Worm (Caenorhabditis elegans) whole organism, young adult: Measurements from ENCODE around the gene K07H8.2.

Experiments
- B0019.2 ChIP-seq: fragments of 200-800 bp; sonication (Bioruptor generic); conservative IDR thresholded peaks from 2 replicates; pipeline ENCODE4 v1.3.6; 2022; ENCODE audit warnings: missing genetic modification reagents, missing genetic modification characterization, missing compliant biosample characterization
- B0261.1 ChIP-seq: sonication (generic microtip); optimal IDR thresholded peaks from 2 replicates; lab custom pipeline; 2016; ENCODE audit warnings: mild to moderate bottlenecking, missing genetic modification characterization, moderate library complexity, missing compliant biosample characterization
- D2030.7 ChIP-seq: fragments of 200-800 bp; sonication (Bioruptor generic); IDR thresholded peaks from 2 replicates; pipeline ENCODE4 v1.3.6; 2022; ENCODE audit warnings: missing genetic modification reagents, missing genetic modification characterization, missing compliant biosample characterization
- F10E7.11 ChIP-seq: sonication (generic microtip); optimal IDR thresholded peaks from 2 replicates; lab custom pipeline; 2017; ENCODE audit warnings: mild to moderate bottlenecking, missing genetic modification characterization, moderate library complexity, missing compliant biosample characterization
- F23B12.7 ChIP-seq: sonication (generic microtip); optimal IDR thresholded peaks from 2 replicates; lab custom pipeline; 2017; ENCODE audit warnings: missing genetic modification characterization, mild to moderate bottlenecking, missing compliant biosample characterization, antibody characterized with exemption, moderate library complexity; ENCODE audit not compliant: insufficient read depth
- F57A8.1 ChIP-seq: fragments of 200-800 bp; sonication (Bioruptor generic); optimal IDR thresholded peaks from 2 replicates; lab custom pipeline; 2018; ENCODE audit warnings: mild to moderate bottlenecking, missing genetic modification characterization, moderate library complexity, missing compliant biosample characterization
- F57C9.4 ChIP-seq: sonication (generic microtip); optimal IDR thresholded peaks from 2 replicates; lab custom pipeline; 2017; ENCODE audit warnings: mild to moderate bottlenecking, missing genetic modification characterization, missing compliant biosample characterization
- K12H6.12 ChIP-seq: fragments of 200-800 bp; sonication (Bioruptor generic); optimal IDR thresholded peaks from 2 replicates; lab custom pipeline; 2018; ENCODE audit warnings: mild to moderate bottlenecking, missing genetic modification characterization, missing compliant biosample characterization
- ZK185.1 ChIP-seq: sonication (generic microtip); optimal IDR thresholded peaks from 2 replicates; lab custom pipeline; 2016; ENCODE audit warnings: mild to moderate bottlenecking, missing genetic modification characterization, missing compliant biosample characterization; ENCODE audit not compliant: poor library complexity, severe bottlenecking
- akir-1 ChIP-seq: fragments of 200-800 bp; sonication (Bioruptor generic); optimal IDR thresholded peaks from 2 replicates; lab custom pipeline; 2018; ENCODE audit warnings: mild to moderate bottlenecking, missing genetic modification characterization, moderate library complexity, missing compliant biosample characterization
- ceh-100 ChIP-seq: fragments of 200-800 bp; sonication (Bioruptor generic); IDR thresholded peaks from 2 replicates; pipeline ENCODE4 v1.3.6; 2022; ENCODE audit warnings: missing genetic modification reagents, missing genetic modification characterization, missing compliant biosample characterization
- die-1 ChIP-seq: sonication (generic microtip); optimal IDR thresholded peaks from 2 replicates; lab custom pipeline; 2016; ENCODE audit warnings: missing genotype, mild to moderate bottlenecking, missing genetic modification characterization, missing compliant biosample characterization
- dox-1 ChIP-seq: fragments of 200-800 bp; sonication (Bioruptor generic); IDR thresholded peaks from 2 replicates; pipeline ENCODE4 v1.3.6; 2022; ENCODE audit warnings: missing genetic modification reagents, missing genetic modification characterization, missing compliant biosample characterization
- ekl-4 ChIP-seq: fragments of 200-800 bp; sonication (Bioruptor generic); IDR thresholded peaks from 2 replicates; pipeline ENCODE4 v1.3.6; 2022; ENCODE audit warnings: missing genetic modification reagents, missing genetic modification characterization, missing compliant biosample characterization
- hmg-1.2 ChIP-seq: fragments of 200-800 bp; sonication (Bioruptor generic); IDR thresholded peaks from 2 replicates; pipeline ENCODE4 v1.3.6; 2022; ENCODE audit warnings: missing genetic modification reagents, missing genetic modification characterization, missing compliant biosample characterization
- let-526 ChIP-seq: fragments of 200-800 bp; sonication (Bioruptor generic); IDR thresholded peaks from 2 replicates; pipeline ENCODE4 v1.3.6; 2022; ENCODE audit warnings: missing genetic modification reagents, missing genetic modification characterization, missing compliant biosample characterization
- let-607 ChIP-seq, 2 experiments: fragments of 200-800 bp in 1 of 2; sonication (Bioruptor generic) in 1 of 2; sonication (generic microtip) in 1 of 2; optimal IDR thresholded peaks; 2 replicates each; lab custom pipeline; 2016 to 2018; ENCODE audit warnings: mild to moderate bottlenecking in 2 of 2, missing compliant biosample characterization in 2 of 2, missing genetic modification characterization in 2 of 2, moderate library complexity in 2 of 2, missing genotype in 1 of 2
- lin-26 ChIP-seq: fragments of 200-800 bp; sonication (Bioruptor generic); IDR thresholded peaks from 2 replicates; pipeline ENCODE4 v1.3.6; 2022; ENCODE audit warnings: missing genetic modification reagents, missing genetic modification characterization, missing compliant biosample characterization
- lin-40 ChIP-seq: sonication (generic microtip); optimal IDR thresholded peaks from 2 replicates; lab custom pipeline; 2016; ENCODE audit warnings: missing genetic modification characterization, mild to moderate bottlenecking, missing compliant biosample characterization, missing genotype, missing genetic modification reagents
- madf-8 ChIP-seq: fragments of 200-800 bp; sonication (Bioruptor generic); conservative IDR thresholded peaks from 2 replicates; pipeline ENCODE4 v1.3.6; 2022; ENCODE audit warnings: missing genetic modification reagents, missing genetic modification characterization, missing compliant biosample characterization
- mes-4 ChIP-seq: sonication (generic microtip); optimal IDR thresholded peaks from 2 replicates; lab custom pipeline; 2016; ENCODE audit warnings: missing genotype, missing genetic modification characterization, missing compliant biosample characterization
- nfya-2 ChIP-seq: fragments of 200-800 bp; sonication (Bioruptor generic); IDR thresholded peaks from 2 replicates; pipeline ENCODE4 v1.3.6; 2022; ENCODE audit warnings: missing genetic modification reagents, missing genetic modification characterization, missing compliant biosample characterization
- pha-4 ChIP-seq: fragments of 150-350 bp; sonication (generic microtip); optimal IDR thresholded peaks from 2 replicates; lab custom pipeline; 2014; ENCODE audit warnings: missing biosample characterization, missing genetic modification reagents, missing genetic modification characterization
- rcor-1 ChIP-seq: fragments of 200-800 bp; sonication (Bioruptor generic); IDR thresholded peaks from 2 replicates; pipeline ENCODE4 v1.3.6; 2022; ENCODE audit warnings: missing genetic modification reagents, missing genetic modification characterization, missing compliant biosample characterization
- repo-1 ChIP-seq: sonication (generic microtip); optimal IDR thresholded peaks from 2 replicates; lab custom pipeline; 2017; ENCODE audit warnings: mild to moderate bottlenecking, missing genetic modification characterization, missing compliant biosample characterization
- somi-1 ChIP-seq: fragments of 200-800 bp; sonication (Bioruptor generic); optimal IDR thresholded peaks from 2 replicates; lab custom pipeline; 2018; ENCODE audit warnings: mild to moderate bottlenecking, missing genetic modification characterization, missing compliant biosample characterization
- unc-130 ChIP-seq: sonication (generic microtip); optimal IDR thresholded peaks from 2 replicates; lab custom pipeline; 2016; ENCODE audit warnings: missing genetic modification reagents, missing genetic modification characterization, missing compliant biosample characterization
- ztf-22 ChIP-seq: fragments of 200-800 bp; sonication (Bioruptor generic); optimal IDR thresholded peaks from 2 replicates; lab custom pipeline; 2018; ENCODE audit warnings: mild to moderate bottlenecking, missing genetic modification characterization, moderate library complexity, missing compliant biosample characterization
- ztf-26 ChIP-seq: sonication (generic microtip); optimal IDR thresholded peaks from 2 replicates; lab custom pipeline; 2017; ENCODE audit warnings: missing genetic modification characterization, missing compliant biosample characterization

The K07H8.2 gene

DNA sequence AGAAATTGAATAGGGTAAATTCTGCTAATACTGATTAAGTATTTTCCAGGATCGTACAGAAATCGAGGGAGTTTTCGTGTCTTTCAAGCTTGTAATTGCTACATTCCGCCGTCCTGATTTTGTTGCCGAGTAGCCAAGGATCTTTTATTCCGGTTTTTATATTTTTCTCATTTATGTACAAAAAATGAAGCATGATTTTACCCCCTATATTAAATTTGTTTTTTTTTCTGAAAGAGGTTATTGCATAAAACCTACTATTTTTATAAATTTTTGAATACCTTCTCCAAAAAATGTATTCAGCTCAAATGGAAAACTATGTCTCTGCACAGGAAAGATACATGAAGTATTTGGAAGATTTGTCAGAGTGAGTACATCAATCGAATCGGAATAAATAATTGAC, 8.3 kb downstream of the K07H8.2 start, which contains the start of gene F35H10.6 (continued):
- no peak for TF ChIP-seq F10E7.11 (tag; lab: Kevin White, UChicago)
- no peak for TF ChIP-seq F57A8.1 (GFP tag; lab: Kevin White, UChicago)
- TF ChIP-seq K12H6.12 = no peak

DNA sequence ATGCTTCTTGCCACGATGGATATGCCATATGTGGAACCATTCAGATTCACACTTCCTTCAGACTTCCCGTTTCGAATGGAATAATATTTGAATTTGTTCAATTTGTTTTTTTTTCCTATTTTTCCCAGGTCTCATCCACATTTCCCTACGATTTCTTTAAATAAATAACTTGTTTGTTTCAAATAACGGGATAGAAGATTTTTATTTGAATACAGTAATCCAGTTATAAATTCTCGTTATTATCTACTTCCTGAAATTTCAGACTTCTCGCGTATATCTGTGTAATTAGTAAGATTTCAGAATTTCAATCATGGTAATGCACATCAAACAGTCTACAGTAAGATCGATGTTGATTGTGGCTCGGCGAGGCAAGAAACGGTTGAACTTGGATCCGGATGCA, 9.1 kb downstream of the K07H8.2 start, which contains the start of gene F35H10.5:
Gene F35H10.5, plus strand, starts transcription at position 301 of the 400 bp plus-strand sequence.
- no peak for TF ChIP-seq F57A8.1 (GFP tag; lab: Kevin White, UChicago)
- no peak for TF ChIP-seq dox-1 (GFP tag; lab: Robert Waterston, UW)
- TF ChIP-seq ZK185.1 = no peak

DNA sequence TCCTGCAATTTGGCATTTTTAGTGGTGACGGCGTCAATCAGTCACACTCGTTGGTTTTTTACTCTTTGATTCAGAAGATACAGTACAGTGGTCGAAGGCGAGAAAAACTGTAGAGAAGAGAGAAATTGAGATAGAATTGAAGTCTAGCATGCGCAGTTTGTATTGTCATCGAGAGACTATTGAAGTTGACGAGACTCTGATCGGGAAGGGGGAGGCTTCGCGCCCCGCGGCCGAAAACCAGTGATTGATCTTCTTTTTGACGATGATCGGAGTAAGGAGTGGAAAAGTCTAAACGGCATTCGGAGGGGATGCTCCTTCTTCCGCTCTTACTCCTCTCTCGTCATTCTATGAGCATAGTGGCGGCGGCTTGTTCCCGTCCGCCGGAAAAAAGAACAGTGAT, 10.6 kb downstream of the K07H8.2 start:
- peak; percentile 31; the same call in 1 of the 2 replicates for TF ChIP-seq hmg-1.2 (GFP tag; lab: Robert Waterston, UW)
- TF ChIP-seq lin-40 = peak; percentile 13
- TF ChIP-seq lin-26 (GFP tag; lab: Robert Waterston, UW) = 0 out of 2 replicates have a peak, but pooled peaks have one; percentile 21
- TF ChIP-seq unc-130 = no peak
- TF ChIP-seq ekl-4 (GFP tag; lab: Robert Waterston, UW) = peak; percentile 65
- TF ChIP-seq F23B12.7 (tag; lab: Kevin White, UChicago) = no peak
- peak; percentile 37 for TF ChIP-seq ztf-26 (tag; lab: Kevin White, UChicago)
- no peak for TF ChIP-seq akir-1 (GFP tag; lab: Kevin White, UChicago)

DNA sequence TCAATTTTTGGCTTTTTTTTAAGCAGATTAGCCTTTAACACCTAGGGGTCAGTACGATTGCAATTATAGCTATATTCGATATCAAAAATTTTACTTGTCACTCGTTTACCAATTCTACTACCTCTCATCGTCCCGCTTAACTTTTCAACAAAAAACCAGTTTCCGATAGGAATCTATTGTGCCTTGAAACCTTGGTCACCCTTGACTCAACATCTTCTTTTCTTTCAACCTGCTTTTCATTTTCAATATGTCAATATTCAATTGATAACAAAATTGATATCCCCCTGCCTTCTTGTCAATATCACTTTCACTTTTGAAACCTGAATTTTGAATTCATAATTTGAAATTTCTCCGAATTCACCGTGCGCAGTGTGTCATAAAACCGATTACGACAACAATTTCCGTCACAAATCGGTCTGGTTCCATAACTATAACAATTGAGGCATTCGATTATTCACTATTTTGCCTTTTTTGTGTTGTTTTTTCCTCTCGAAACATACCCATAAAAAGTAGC, 11.4 kb downstream of the K07H8.2 start:
- no peak for TF ChIP-seq F57C9.4 (tag; lab: Kevin White, UChicago)
- TF ChIP-seq, all 124 proteins: peak for 0

DNA sequence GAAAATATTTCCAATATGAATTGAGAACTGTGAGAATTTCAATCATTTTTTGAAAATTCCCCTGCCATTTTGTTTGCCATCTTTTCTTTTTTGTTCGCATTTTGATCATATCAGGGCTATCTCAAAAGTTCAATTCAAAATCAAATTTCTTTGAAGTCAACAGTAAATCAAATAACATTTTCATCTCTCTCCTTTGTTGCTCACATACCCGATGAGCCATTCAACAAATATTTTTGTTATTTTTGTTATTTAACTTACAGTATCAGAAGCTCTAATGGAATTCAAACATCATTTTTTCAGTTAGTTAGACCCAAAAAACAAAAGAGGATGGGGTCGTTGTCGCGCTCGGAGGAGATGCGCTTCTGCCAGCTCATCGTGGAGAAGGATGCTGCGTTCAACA, 12.3 kb downstream of the K07H8.2 start, which contains the start of gene vha-5:
Gene vha-5, plus strand, starts transcription at position 301 of the 400 bp plus-strand sequence.
- no peak for TF ChIP-seq B0261.1 (tag; lab: Kevin White, UChicago)
- no peak for TF ChIP-seq ztf-22 (GFP tag; lab: Kevin White, UChicago)
- no peak for TF ChIP-seq let-526 (GFP tag; lab: Robert Waterston, UW)
- TF ChIP-seq D2030.7 (GFP tag; lab: Robert Waterston, UW) = no peak
- no peak for TF ChIP-seq nfya-2 (GFP tag; lab: Robert Waterston, UW)
- TF ChIP-seq lin-40 = no peak
- TF ChIP-seq rcor-1 (GFP tag; lab: Robert Waterston, UW) = no peak
- no peak for TF ChIP-seq F10E7.11 (tag; lab: Kevin White, UChicago)
- no peak for TF ChIP-seq mes-4 (tag; lab: Kevin White, UChicago)
- TF ChIP-seq pha-4 (tag; lab: Kevin White, UChicago) = no peak
- no peak for TF ChIP-seq hmg-1.2 (GFP tag; lab: Robert Waterston, UW)
- TF ChIP-seq ekl-4 (GFP tag; lab: Robert Waterston, UW) = no peak
- no peak for TF ChIP-seq let-607 (tag; optimal IDR thresholded peaks at IDR 0.05; lab: Kevin White, UChicago)
- TF ChIP-seq die-1 (tag; lab: Kevin White, UChicago) = no peak
- TF ChIP-seq somi-1 = no peak
- no peak for TF ChIP-seq ceh-100 (GFP tag; lab: Robert Waterston, UW)
- no peak for TF ChIP-seq madf-8 (GFP tag; lab: Robert Waterston, UW)

DNA sequence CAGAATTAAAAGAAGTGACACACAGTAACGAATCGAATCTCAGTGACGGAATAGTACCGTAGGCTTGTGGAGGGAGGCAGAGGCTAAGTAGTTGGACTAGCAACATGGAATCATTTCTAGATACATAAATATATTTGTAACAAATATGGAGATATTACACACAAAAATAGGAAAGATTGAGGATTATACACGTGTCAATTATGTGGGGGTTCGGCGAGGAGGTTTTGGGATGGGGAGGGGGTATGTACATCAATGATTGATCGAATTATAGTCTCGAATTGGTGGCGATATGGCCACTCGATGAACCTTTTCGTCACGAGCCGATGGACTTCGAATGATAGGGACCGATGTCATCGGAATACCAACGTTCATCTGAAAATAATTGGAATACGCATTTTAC, 16.1 kb downstream of the K07H8.2 start:
- TF ChIP-seq B0019.2 (GFP tag; lab: Robert Waterston, UW) (no peak), repo-1 (tag; lab: Kevin White, UChicago) (peak; percentile 59)
